Worm (Caenorhabditis elegans) whole organism, young adult: ENCODE measurements around the gene srz-75.

Experiments used
- Y67H2A.10 ChIP-seq: fragments of 200-800 bp; sonication (Bioruptor generic); conservative IDR thresholded peaks from 2 replicates; pipeline ENCODE4 v1.3.6; 2022; ENCODE audit warnings: missing genetic modification reagents, missing genetic modification characterization, missing compliant biosample characterization
- ama-1 ChIP-seq, 3 experiments: fragments of 150-350 bp in 1 of 3; sonication (generic microtip) in 2 of 3; optimal IDR thresholded peaks; 2 replicates each; lab custom pipeline; 2014 to 2018; ENCODE audit warnings: missing biosample characterization in 2 of 3, missing genetic modification characterization in 2 of 3, missing genetic modification reagents in 2 of 3
- efl-1 ChIP-seq: fragments of 150-350 bp; optimal IDR thresholded peaks from 2 replicates; lab custom pipeline; 2014; ENCODE audit warnings: missing biosample characterization, missing genetic modification reagents, missing genetic modification characterization
- ekl-4 ChIP-seq: fragments of 200-800 bp; sonication (Bioruptor generic); IDR thresholded peaks from 2 replicates; pipeline ENCODE4 v1.3.6; 2022; ENCODE audit warnings: missing genetic modification reagents, missing genetic modification characterization, missing compliant biosample characterization
- ets-4 ChIP-seq: fragments of 200-800 bp; sonication (Bioruptor generic); optimal IDR thresholded peaks from 2 replicates; lab custom pipeline; 2018; ENCODE audit warnings: mild to moderate bottlenecking, missing genetic modification characterization, missing compliant biosample characterization
- nfya-1 ChIP-seq: sonication (generic microtip); optimal IDR thresholded peaks from 2 replicates; lab custom pipeline; 2017; ENCODE audit warnings: antibody characterized with exemption, missing compliant biosample characterization, missing genetic modification characterization, borderline replicate concordance; ENCODE audit not compliant: insufficient read depth
- repo-1 ChIP-seq: sonication (generic microtip); optimal IDR thresholded peaks from 2 replicates; lab custom pipeline; 2017; ENCODE audit warnings: mild to moderate bottlenecking, missing genetic modification characterization, missing compliant biosample characterization
- sea-2 ChIP-seq: fragments of 200-800 bp; sonication (Bioruptor generic); IDR thresholded peaks from 2 replicates; pipeline ENCODE4 v1.3.6; 2022; ENCODE audit warnings: missing genetic modification characterization, missing compliant biosample characterization
- snpc-1.1 ChIP-seq: sonication (generic microtip); optimal IDR thresholded peaks from 2 replicates; lab custom pipeline; 2017; ENCODE audit warnings: missing genetic modification characterization, mild to moderate bottlenecking, missing compliant biosample characterization, antibody characterized with exemption, moderate library complexity, missing genotype, missing genetic modification reagents; ENCODE audit not compliant: insufficient read depth
- snpc-4 ChIP-seq, 5 experiments: fragments of 150-350 bp in 1 of 5; sonication (generic microtip) in 4 of 5; optimal IDR thresholded peaks; 2 replicates each; lab custom pipeline; 2014 to 2018; ENCODE audit warnings: missing genetic modification characterization in 5 of 5, missing biosample characterization in 3 of 5, antibody characterized with exemption in 2 of 5, mild to moderate bottlenecking in 2 of 5, missing compliant biosample characterization in 2 of 5, missing genotype in 2 of 5, moderate library complexity in 2 of 5, missing genetic modification reagents in 1 of 5
- unc-62 ChIP-seq: fragments of 150-350 bp; optimal IDR thresholded peaks from 2 replicates; lab custom pipeline; 2014; ENCODE audit warnings: missing biosample characterization, missing genetic modification reagents, missing genetic modification characterization

DNA sequence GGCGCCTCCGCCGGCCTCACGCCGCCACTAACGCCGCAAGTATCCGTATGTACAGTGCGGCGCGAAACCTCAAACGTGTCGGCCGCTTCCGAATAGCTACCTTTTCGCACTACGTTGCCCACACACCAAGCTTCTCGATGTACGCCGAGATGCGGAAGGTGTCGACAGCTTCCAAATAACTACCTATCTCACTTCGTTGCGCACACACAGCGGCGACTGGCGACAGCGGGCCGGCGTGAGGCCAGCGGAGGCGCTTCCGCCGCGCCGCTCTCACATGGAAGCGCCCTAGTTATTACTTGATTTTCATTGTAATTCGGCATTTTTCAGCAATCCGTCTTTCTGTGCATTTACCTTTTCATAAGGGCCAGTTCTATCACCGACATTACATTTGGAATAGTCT, 39.9 kb upstream of the srz-75 start:
- TF ChIP-seq snpc-1.1 (no peak), sea-2 (GFP tag; lab: Robert Waterston, UW) (no peak), efl-1 (GFP tag; lab: Kevin White, UChicago) (no peak), ets-4 (no peak), snpc-4 (GFP tag; optimal IDR thresholded peaks at IDR 0.05; lab: Kevin White, UChicago) (no peak), snpc-4 (tag; optimal IDR thresholded peaks at IDR 0.05; lab: Kevin White, UChicago) (peak in 1 of 4 experiments; percentile 70), unc-62 (GFP tag; lab: Kevin White, UChicago) (no peak), Y67H2A.10 (GFP tag; lab: Robert Waterston, UW) (no peak), ekl-4 (no peak), ama-1 (optimal IDR thresholded peaks at IDR 0.05; lab: Kevin White, UChicago) (no peak), ama-1 (GFP tag; optimal IDR thresholded peaks at IDR 0.05; lab: Kevin White, UChicago) (no peak), nfya-1 (tag; lab: Kevin White, UChicago) (no peak), repo-1 (tag; lab: Kevin White, UChicago) (no peak)
